Fruit fly (Drosophila melanogaster): Measurements from ENCODE around the gene Eig71Eh.

- TF ChIP-seq CG8478 (optimal IDR thresholded peaks at IDR 0.05) (no peak), CTCF (optimal IDR thresholded peaks at IDR 0.05) (no peak)
Observed at dm6 chr3L:15706199-15706598, 47.0 kb upstream of the Eig71Eh start.
